Fruit fly (Drosophila melanogaster) whole organism, wandering third instar larva: ENCODE measurements around the gene CG42564.

Experiments
- fru ChIP-seq: fragments of 200-800 bp; sonication (Bioruptor generic); optimal IDR thresholded peaks from 3 replicates; lab custom pipeline; 2016; ENCODE audit warnings: missing biosample characterization, mild to moderate bottlenecking, missing genetic modification characterization
- pan ChIP-seq: fragments of >200 bp; optimal IDR thresholded peaks from 2 replicates; lab custom pipeline; 2017

- TF ChIP-seq fru (GFP tag; lab: Kevin White, UChicago) (no peak), pan (no peak)
These were observed 52.1 kb downstream of the CG42564 start for dm6 chr3R:6426173-6426899.
